Worm (Caenorhabditis elegans): ENCODE results near the gene cdd-2.

ce11 chrIV:7550445-7550844 is 2.8 kb upstream of the cdd-2 start, which contains the start of gene pam-1:
- TF ChIP-seq unc-62 (GFP tag; optimal IDR thresholded peaks at IDR 0.05) (no peak), M03D4.4 (tag; optimal IDR thresholded peaks at IDR 0.05) (no peak), pha-4 (tag; optimal IDR thresholded peaks at IDR 0.05) (no peak), ztf-11 (tag; optimal IDR thresholded peaks at IDR 0.05) (no peak), nhr-12 (tag; optimal IDR thresholded peaks at IDR 0.05) (no peak), snpc-4 (tag; optimal IDR thresholded peaks at IDR 0.05) (no peak), lsy-2 (tag; optimal IDR thresholded peaks at IDR 0.05) (no peak), bed-3 (GFP tag; optimal IDR thresholded peaks at IDR 0.05) (no peak), unc-39 (tag; optimal IDR thresholded peaks at IDR 0.05) (no peak), nhr-237 (tag; optimal IDR thresholded peaks at IDR 0.05) (no peak), ces-1 (GFP tag; optimal IDR thresholded peaks at IDR 0.05) (no peak), mab-5 (tag; optimal IDR thresholded peaks at IDR 0.05) (no peak)
